Fruit fly (Drosophila melanogaster) whole organism, prepupa: ENCODE measurements around the gene Rabex-5.

Source experiments
- Blimp-1 ChIP-seq: fragments of 200-800 bp; sonication (Bioruptor generic); optimal IDR thresholded peaks from 3 replicates; lab custom pipeline; 2017; ENCODE audit warnings: missing biosample characterization, missing genetic modification characterization, mild to moderate bottlenecking, moderate library complexity, missing genetic modification reagents
- CG10669 ChIP-seq: fragments of 200-800 bp; sonication (Bioruptor generic); optimal IDR thresholded peaks from 3 replicates; lab custom pipeline; 2018; ENCODE audit warnings: missing biosample characterization, mild to moderate bottlenecking, missing genetic modification characterization, moderate library complexity
- CG11762 ChIP-seq: fragments of 200-800 bp; sonication (Bioruptor generic); optimal IDR thresholded peaks from 3 replicates; lab custom pipeline; 2016; ENCODE audit warnings: missing biosample characterization, missing genetic modification characterization; ENCODE audit not compliant: insufficient read depth
- CG11902 ChIP-seq: fragments of 200-800 bp; sonication (Bioruptor generic); optimal IDR thresholded peaks from 3 replicates; lab custom pipeline; 2016; ENCODE audit warnings: missing biosample characterization, missing genetic modification characterization
- CG15336 ChIP-seq: fragments of 200-800 bp; sonication (Bioruptor generic); IDR thresholded peaks from 2 replicates; pipeline ENCODE4 v1.3.6; 2022; ENCODE audit warnings: missing biosample characterization, missing genetic modification characterization
- CG1621 ChIP-seq: fragments of 200-800 bp; sonication (Bioruptor generic); optimal IDR thresholded peaks from 3 replicates; lab custom pipeline; 2018; ENCODE audit warnings: missing biosample characterization, mild to moderate bottlenecking, missing genetic modification characterization
- CG16779 ChIP-seq: fragments of 200-800 bp; sonication (Bioruptor generic); optimal IDR thresholded peaks from 3 replicates; lab custom pipeline; 2017; ENCODE audit warnings: missing biosample characterization, mild to moderate bottlenecking, missing genetic modification characterization
- CG3032 ChIP-seq: fragments of 200-800 bp; optimal IDR thresholded peaks from 2 replicates; lab custom pipeline; 2019; ENCODE audit warnings: missing biosample characterization, mild to moderate bottlenecking, missing genetic modification characterization, moderate library complexity
- CG32006 ChIP-seq: fragments of 200-800 bp; sonication (Bioruptor generic); optimal IDR thresholded peaks from 3 replicates; lab custom pipeline; 2017; ENCODE audit warnings: missing biosample characterization, mild to moderate bottlenecking, missing genetic modification characterization
- CG34406 ChIP-seq: fragments of 200-800 bp; sonication (Bioruptor generic); optimal IDR thresholded peaks from 3 replicates; lab custom pipeline; 2016; ENCODE audit warnings: missing biosample characterization, missing genetic modification characterization
- CG4318 ChIP-seq: fragments of 200-800 bp; sonication (Bioruptor generic); optimal IDR thresholded peaks from 3 replicates; lab custom pipeline; 2017; ENCODE audit warnings: missing biosample characterization, mild to moderate bottlenecking, missing genetic modification characterization
- CG6163 ChIP-seq: fragments of 200-800 bp; sonication (Bioruptor generic); IDR thresholded peaks from 3 replicates; pipeline ENCODE4 v1.3.6; 2022; ENCODE audit warnings: missing biosample characterization, missing genetic modification characterization
- CG6792 ChIP-seq: fragments of 200-800 bp; sonication (Bioruptor generic); optimal IDR thresholded peaks from 3 replicates; lab custom pipeline; 2016; ENCODE audit warnings: missing biosample characterization, missing genetic modification characterization
- CG7368 ChIP-seq: fragments of 200-800 bp; sonication (Bioruptor generic); optimal IDR thresholded peaks from 3 replicates; lab custom pipeline; 2016; ENCODE audit warnings: missing biosample characterization, missing genetic modification characterization
- CG8119 ChIP-seq: fragments of 200-800 bp; sonication (Bioruptor generic); IDR thresholded peaks from 3 replicates; pipeline ENCODE4 v1.3.6; 2022; ENCODE audit warnings: missing biosample characterization, missing genetic modification characterization
- CG8319 ChIP-seq: fragments of 200-800 bp; sonication (Bioruptor generic); optimal IDR thresholded peaks from 3 replicates; lab custom pipeline; 2016; ENCODE audit warnings: missing biosample characterization, missing genetic modification characterization
- CG8632 ChIP-seq: fragments of 200-800 bp; sonication (Bioruptor generic); optimal IDR thresholded peaks from 3 replicates; lab custom pipeline; 2016; ENCODE audit warnings: missing biosample characterization, missing genetic modification characterization
- CG9139 ChIP-seq: fragments of 200-800 bp; sonication (Bioruptor generic); optimal IDR thresholded peaks from 3 replicates; lab custom pipeline; 2017; ENCODE audit warnings: missing biosample characterization, mild to moderate bottlenecking, missing genetic modification characterization
- Eip75B ChIP-seq: fragments of 200-800 bp; sonication (Bioruptor generic); optimal IDR thresholded peaks from 3 replicates; lab custom pipeline; 2016; ENCODE audit warnings: missing biosample characterization, missing genetic modification characterization
- Eip78C ChIP-seq: fragments of 200-800 bp; sonication (Bioruptor generic); peaks from one replicate; lab custom pipeline; 2016; ENCODE audit warnings: missing biosample characterization, missing genetic modification characterization
- Eip93F ChIP-seq: fragments of 200-800 bp; sonication (Bioruptor generic); optimal IDR thresholded peaks from 2 replicates; lab custom pipeline; 2016; ENCODE audit warnings: missing biosample characterization, mild to moderate bottlenecking, missing genetic modification characterization
- Ets21C ChIP-seq: fragments of 200-800 bp; sonication (Bioruptor generic); optimal IDR thresholded peaks from 3 replicates; lab custom pipeline; 2016; ENCODE audit warnings: missing biosample characterization, missing genetic modification characterization
- Ets96B ChIP-seq: fragments of 200-800 bp; optimal IDR thresholded peaks from 2 replicates; lab custom pipeline; 2019; ENCODE audit warnings: missing biosample characterization, mild to moderate bottlenecking, missing genetic modification characterization, moderate library complexity
- Gug ChIP-seq: fragments of 200-800 bp; sonication (Bioruptor generic); IDR thresholded peaks from 2 replicates; pipeline ENCODE4 v1.3.6; 2022; ENCODE audit warnings: missing biosample characterization, missing genetic modification characterization
- Hr38 ChIP-seq: sonication (Bioruptor generic); optimal IDR thresholded peaks from 2 replicates; lab custom pipeline; 2016; ENCODE audit warnings: missing biosample characterization, missing genetic modification characterization
- Hr4 ChIP-seq: fragments of 200-800 bp; sonication (Bioruptor generic); optimal IDR thresholded peaks from 3 replicates; lab custom pipeline; 2016; ENCODE audit warnings: missing biosample characterization, missing genetic modification characterization
- Lpt ChIP-seq: fragments of 200-800 bp; sonication (Bioruptor generic); optimal IDR thresholded peaks from 3 replicates; lab custom pipeline; 2016; ENCODE audit warnings: missing biosample characterization, missing genetic modification characterization
- OdsH ChIP-seq: fragments of 200-800 bp; sonication (Bioruptor generic); optimal IDR thresholded peaks from 3 replicates; lab custom pipeline; 2016; ENCODE audit warnings: missing biosample characterization, missing genetic modification characterization
- Sox102F ChIP-seq: fragments of 200-800 bp; sonication (Bioruptor generic); optimal IDR thresholded peaks from 2 replicates; lab custom pipeline; 2016; ENCODE audit warnings: missing biosample characterization, mild to moderate bottlenecking, missing genetic modification characterization
- Sox14 ChIP-seq: fragments of 200-800 bp; sonication (Bioruptor generic); optimal IDR thresholded peaks from 3 replicates; lab custom pipeline; 2016; ENCODE audit warnings: missing biosample characterization, missing genetic modification characterization
- Sox15 ChIP-seq: fragments of 200-800 bp; sonication (Bioruptor generic); optimal IDR thresholded peaks from 3 replicates; lab custom pipeline; 2016; ENCODE audit warnings: missing biosample characterization, missing genetic modification characterization
- achi ChIP-seq: fragments of 200-800 bp; sonication (Bioruptor generic); optimal IDR thresholded peaks from 3 replicates; lab custom pipeline; 2016; ENCODE audit warnings: missing biosample characterization, missing genetic modification characterization
- cyc ChIP-seq: fragments of 200-800 bp; sonication (Bioruptor generic); optimal IDR thresholded peaks from 3 replicates; lab custom pipeline; 2016; ENCODE audit warnings: missing biosample characterization, missing genetic modification characterization
- dac ChIP-seq: fragments of 200-800 bp; sonication (Bioruptor generic); optimal IDR thresholded peaks from 2 replicates; lab custom pipeline; 2017; ENCODE audit warnings: missing biosample characterization, mild to moderate bottlenecking, missing genetic modification characterization
- dsx ChIP-seq: fragments of 200-800 bp; optimal IDR thresholded peaks from 3 replicates; lab custom pipeline; 2019; ENCODE audit warnings: missing biosample characterization, mild to moderate bottlenecking, missing genetic modification characterization, moderate library complexity; ENCODE audit not compliant: poor library complexity, severe bottlenecking
- eg ChIP-seq: fragments of 200-800 bp; sonication (Bioruptor generic); IDR thresholded peaks from 3 replicates; pipeline ENCODE4 v1.3.6; 2022; ENCODE audit warnings: missing biosample characterization, missing genetic modification characterization
- fd59A ChIP-seq: fragments of 200-800 bp; sonication (Bioruptor generic); optimal IDR thresholded peaks from 2 replicates; lab custom pipeline; 2017; ENCODE audit warnings: missing biosample characterization, mild to moderate bottlenecking, missing genetic modification characterization, missing genetic modification reagents
- net ChIP-seq: fragments of 200-800 bp; sonication (Bioruptor generic); optimal IDR thresholded peaks from 3 replicates; lab custom pipeline; 2016; ENCODE audit warnings: missing biosample characterization, missing genetic modification characterization
- pdm3 ChIP-seq: fragments of 200-800 bp; sonication (Bioruptor generic); optimal IDR thresholded peaks from 3 replicates; lab custom pipeline; 2016; ENCODE audit warnings: missing biosample characterization, missing genetic modification characterization
- salr ChIP-seq, 2 experiments: fragments of 200-800 bp; sonication (Bioruptor generic); optimal IDR thresholded peaks; 3 replicates each; lab custom pipeline; 2016 to 2018; ENCODE audit warnings: missing biosample characterization in 2 of 2, missing genetic modification characterization in 2 of 2, mild to moderate bottlenecking in 1 of 2
- spab ChIP-seq: fragments of 200-800 bp; sonication (Bioruptor generic); optimal IDR thresholded peaks from 2 replicates; lab custom pipeline; 2017; ENCODE audit warnings: missing biosample characterization, mild to moderate bottlenecking, missing genetic modification characterization, missing genetic modification reagents
- ss ChIP-seq, 2 experiments: fragments of 200-800 bp; sonication (Bioruptor generic); optimal IDR thresholded peaks; 2 replicates in 1 of 2; 3 replicates in 1 of 2; lab custom pipeline; 2017 to 2018; ENCODE audit warnings: mild to moderate bottlenecking in 2 of 2, missing biosample characterization in 2 of 2, missing genetic modification characterization in 2 of 2, moderate library complexity in 1 of 2
- svp ChIP-seq: fragments of 200-800 bp; sonication (Bioruptor generic); peaks from one replicate; lab custom pipeline; 2016; ENCODE audit warnings: missing biosample characterization, missing genetic modification characterization
- topi ChIP-seq: fragments of 200-800 bp; sonication (Bioruptor generic); optimal IDR thresholded peaks from 3 replicates; lab custom pipeline; 2016; ENCODE audit warnings: missing biosample characterization, missing genetic modification characterization
- vri ChIP-seq: fragments of 200-800 bp; sonication (Bioruptor generic); optimal IDR thresholded peaks from 3 replicates; lab custom pipeline; 2016; ENCODE audit warnings: missing biosample characterization, mild to moderate bottlenecking, missing genetic modification characterization

Rabex-5 gene

dm6 chr3L:1319097-1319725, 23.5 kb downstream of the Rabex-5 start (continued):
- TF ChIP-seq fd59A (GFP tag; lab: Kevin White, UChicago) (peak; percentile 86), Eip93F (GFP tag; lab: Kevin White, UChicago) (peak; percentile 97), CG8119 (GFP tag; lab: Robert Waterston, UW) (peak; percentile 96), dsx (GFP tag; lab: Kevin White, UChicago) (peak; percentile 64), cyc (GFP tag; lab: Kevin White, UChicago) (peak; percentile 98), Sox15 (GFP tag; lab: Kevin White, UChicago) (peak; percentile 89), OdsH (GFP tag; lab: Kevin White, UChicago) (peak; percentile 96), CG7368 (GFP tag; lab: Kevin White, UChicago) (peak; percentile 91), Hr38 (peak; percentile 12), CG9139 (GFP tag; lab: Kevin White, UChicago) (peak; percentile 67), Hr4 (peak; percentile 96), eg (GFP tag; lab: Robert Waterston, UW) (peak; percentile 92), CG11762 (GFP tag; lab: Kevin White, UChicago) (peak; percentile 91), pdm3 (GFP tag; lab: Kevin White, UChicago) (peak; percentile 93)

dm6 chr3L:1320230-1320930, 24.7 kb downstream of the Rabex-5 start:
- TF ChIP-seq Hr4 = peak; percentile 11
- TF ChIP-seq svp (GFP tag; lab: Kevin White, UChicago) = peak; percentile 87
- TF ChIP-seq Eip78C (GFP tag; lab: Kevin White, UChicago) = peak; percentile 90
- TF ChIP-seq OdsH (GFP tag; lab: Kevin White, UChicago) = peak; percentile 54
- peak; percentile 69 for TF ChIP-seq Sox102F
- TF ChIP-seq CG8632 (GFP tag; lab: Kevin White, UChicago) = peak; percentile 50
- TF ChIP-seq Eip75B (GFP tag; lab: Kevin White, UChicago) = peak; percentile 65
- TF ChIP-seq eg (GFP tag; lab: Robert Waterston, UW) = peak; percentile 26; the same call in 1 of the 3 replicates
- TF ChIP-seq ss (GFP tag; optimal IDR thresholded peaks at IDR 0.05; lab: Kevin White, UChicago) = no peak
- peak; percentile 19 for TF ChIP-seq CG1621
- TF ChIP-seq Ets96B (tag; lab: Kevin White, UChicago) = peak; percentile 60
- peak; percentile 48 for TF ChIP-seq fd59A (GFP tag; lab: Kevin White, UChicago)
- peak; percentile 43 for TF ChIP-seq Sox14 (GFP tag; lab: Kevin White, UChicago)
- peak; percentile 60 for TF ChIP-seq topi
- TF ChIP-seq net (GFP tag; lab: Kevin White, UChicago) = peak; percentile 36
- no peak for TF ChIP-seq Blimp-1 (GFP tag; lab: Kevin White, UChicago)
- TF ChIP-seq spab = no peak
- TF ChIP-seq CG11762 (GFP tag; lab: Kevin White, UChicago) = peak; percentile 31
- TF ChIP-seq Lpt = no peak
- TF ChIP-seq dsx (GFP tag; lab: Kevin White, UChicago) = peak; percentile 13
- TF ChIP-seq CG32006 (GFP tag; lab: Kevin White, UChicago) = peak; percentile 60
- peak; percentile 35 for TF ChIP-seq CG34406 (GFP tag; lab: Kevin White, UChicago)
- peak; percentile 55 for TF ChIP-seq achi
- no peak for TF ChIP-seq CG4318 (GFP tag; lab: Kevin White, UChicago)
- no peak for TF ChIP-seq CG9139 (GFP tag; lab: Kevin White, UChicago)
- TF ChIP-seq vri = peak; percentile 57
- TF ChIP-seq CG8319 (GFP tag; lab: Kevin White, UChicago) = no peak
- peak; percentile 28; the same call in 1 of the 2 replicates for TF ChIP-seq Gug (GFP tag; lab: Robert Waterston, UW)
- peak; percentile 31 for TF ChIP-seq Sox15 (GFP tag; lab: Kevin White, UChicago)
- TF ChIP-seq Hr38 = no peak
- peak; percentile 33 for TF ChIP-seq CG11902 (GFP tag; lab: Kevin White, UChicago)
- TF ChIP-seq dac (GFP tag; lab: Kevin White, UChicago) = no peak
- peak; percentile 35; the same call in 1 of the 3 replicates for TF ChIP-seq CG6163 (GFP tag; lab: Robert Waterston, UW)
- TF ChIP-seq salr (GFP tag; optimal IDR thresholded peaks at IDR 0.05; lab: Kevin White, UChicago) = peak in 1 of 2 experiments; percentile 26
- peak; percentile 10 for TF ChIP-seq CG16779 (tag; lab: Kevin White, UChicago)
- peak; percentile 53 for TF ChIP-seq CG6792
- peak; percentile 58 for TF ChIP-seq CG10669 (GFP tag; lab: Kevin White, UChicago)
- TF ChIP-seq CG3032 (tag; lab: Kevin White, UChicago) = peak; percentile 17
- peak; percentile 4 for TF ChIP-seq Ets21C (GFP tag; lab: Kevin White, UChicago)
- TF ChIP-seq CG15336 (GFP tag; lab: Robert Waterston, UW) = peak; percentile 23
